Fruit fly (Drosophila melanogaster) S2 (cell line): ENCODE data around the gene tai.

Experiments used
- CG8478 ChIP-seq: fragments of >200 bp; optimal IDR thresholded peaks from 2 replicates; lab custom pipeline; 2018
- CTCF ChIP-seq, 2 experiments: fragments of >200 bp; optimal IDR thresholded peaks; 2 replicates each; lab custom pipeline; 2018

The tai gene

DNA sequence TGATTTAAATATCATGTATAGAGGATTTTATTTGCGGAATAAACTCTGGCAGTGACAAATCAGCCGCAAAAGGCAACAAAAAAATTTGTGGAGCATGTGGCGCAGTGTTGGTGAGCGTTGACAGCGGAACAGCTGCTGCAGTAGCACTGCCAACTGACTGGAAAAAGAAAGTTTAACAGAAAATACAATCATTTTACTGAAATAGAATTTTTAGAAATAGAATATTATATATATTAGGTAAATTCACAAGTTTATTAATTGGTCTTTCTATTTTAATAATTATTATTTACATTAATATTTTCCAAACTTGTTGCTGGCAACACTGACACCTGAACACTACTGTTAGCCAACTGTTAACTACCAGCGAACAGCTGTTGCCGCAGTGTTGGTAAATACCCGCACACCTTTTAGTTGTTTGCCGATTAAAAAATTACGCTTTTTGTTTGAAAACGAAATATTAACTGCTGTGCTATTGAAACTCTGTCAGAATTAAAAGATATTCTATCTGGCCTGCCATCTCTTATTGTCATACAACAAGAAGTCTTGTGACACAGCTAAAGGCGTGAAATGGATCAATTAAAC lies at the start of gene tai, which contains the start of gene CG9586:
tai (plus strand) TSS at position 380 of the 582 bp plus-strand sequence.
CG9586 (minus strand) TSS at position 116 of the 582 bp plus-strand sequence.
- TF ChIP-seq CG8478 (lab: Kevin White, UChicago) (no peak), CTCF (optimal IDR thresholded peaks at IDR 0.05; lab: Kevin White, UChicago) (no peak)

DNA sequence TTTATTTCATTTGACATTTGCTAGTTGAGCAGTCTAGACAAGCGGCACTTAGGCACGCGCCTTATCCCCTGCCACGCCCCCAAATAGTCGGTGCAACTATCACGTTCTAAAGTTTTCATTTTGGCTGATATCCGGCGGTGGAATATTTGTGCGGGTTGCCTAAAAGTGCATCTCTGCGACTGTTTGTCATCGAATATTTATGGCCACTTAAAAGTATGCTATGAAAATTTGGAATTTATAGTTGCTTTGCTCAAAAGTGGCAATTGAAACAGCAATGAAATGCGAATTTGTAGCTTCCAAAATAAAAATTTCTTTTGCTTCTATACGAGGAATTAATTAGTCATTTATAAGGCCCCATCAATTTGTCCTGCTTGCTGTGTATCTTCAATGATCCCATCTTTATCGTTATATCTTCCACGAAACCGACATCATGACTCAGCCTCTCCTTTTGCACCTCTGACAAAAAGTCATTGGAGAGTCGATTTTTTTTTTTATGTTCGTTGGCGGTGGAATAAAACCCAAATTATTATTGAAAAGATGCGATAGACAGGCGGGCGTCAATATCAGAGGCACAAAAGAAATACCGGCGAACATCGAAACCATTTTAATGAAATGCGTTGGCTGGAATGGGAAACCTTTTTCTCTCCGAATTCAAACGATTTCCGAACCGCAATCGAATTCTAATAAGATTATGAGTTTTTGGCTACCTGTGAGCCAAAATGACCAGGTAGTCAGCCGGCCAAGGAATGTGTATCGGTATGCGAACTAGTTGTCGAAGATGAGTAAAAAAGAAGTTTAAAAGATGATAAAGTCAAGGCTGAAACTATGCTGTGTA lies 45.9 kb upstream of the tai start:
- no peak for TF ChIP-seq CG8478 (lab: Kevin White, UChicago)
- no peak for TF ChIP-seq CTCF (optimal IDR thresholded peaks at IDR 0.05; lab: Kevin White, UChicago)

DNA sequence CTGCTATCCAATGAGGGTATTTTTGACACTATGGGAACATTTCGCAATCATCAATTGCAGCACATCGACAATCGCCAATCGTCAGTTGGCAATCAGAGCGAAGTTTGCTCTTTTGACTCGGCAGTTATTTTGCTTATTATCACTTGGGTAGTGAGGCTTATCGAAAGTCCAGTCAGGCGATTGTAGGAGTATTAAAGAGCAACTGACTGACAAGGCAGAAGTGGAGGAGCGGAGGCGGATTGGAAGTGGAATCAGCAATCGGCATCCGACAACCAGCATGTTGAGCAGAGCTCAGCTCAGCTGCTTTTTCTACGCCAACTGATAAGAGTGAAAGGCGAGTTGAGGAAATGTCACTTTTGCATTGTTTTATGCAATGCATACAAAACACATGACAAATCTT lies 44.2 kb upstream of the tai start:
- TF ChIP-seq CG8478 (lab: Kevin White, UChicago) = no peak
- no peak for TF ChIP-seq CTCF (optimal IDR thresholded peaks at IDR 0.05; lab: Kevin White, UChicago)

DNA sequence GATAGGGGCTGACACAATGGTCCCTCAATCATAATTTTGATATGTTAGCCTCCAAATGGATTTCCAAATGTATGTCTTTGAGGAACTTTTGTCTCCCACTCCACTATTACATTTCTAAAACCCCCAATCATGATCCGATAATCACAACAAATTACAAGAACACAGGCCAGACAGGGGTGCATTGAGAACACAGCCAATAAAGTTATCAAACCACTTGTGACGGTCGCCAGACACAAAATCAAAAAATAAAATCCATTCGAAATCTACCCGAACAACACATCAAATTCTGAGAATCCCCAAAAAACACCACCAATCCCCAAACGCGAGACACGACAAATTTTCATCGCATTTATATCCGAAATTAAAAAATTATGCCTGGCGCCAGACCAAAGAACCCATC lies 42.9 kb upstream of the tai start:
- TF ChIP-seq CTCF (optimal IDR thresholded peaks at IDR 0.05; lab: Kevin White, UChicago) (no peak), CG8478 (lab: Kevin White, UChicago) (no peak)

DNA sequence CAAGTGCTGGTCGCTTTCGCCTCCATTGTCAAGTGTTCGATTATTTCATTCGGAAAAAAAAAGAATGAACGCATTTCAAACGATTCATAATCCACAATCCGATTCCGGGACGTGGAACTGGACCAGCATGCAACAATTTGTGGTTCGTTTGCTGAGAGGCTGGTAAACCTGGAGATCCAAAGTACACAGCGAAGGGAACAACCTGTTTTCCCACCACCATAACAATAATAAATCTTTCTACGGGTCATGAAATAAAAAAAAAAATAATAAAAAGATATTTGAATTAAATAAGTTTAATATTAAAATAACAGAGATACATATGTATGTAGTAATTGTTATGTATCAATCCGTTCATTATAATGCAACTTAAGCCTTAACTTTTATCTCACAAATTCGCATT lies 42.1 kb upstream of the tai start:
- TF ChIP-seq CG8478 (lab: Kevin White, UChicago) = no peak
- no peak for TF ChIP-seq CTCF (optimal IDR thresholded peaks at IDR 0.05; lab: Kevin White, UChicago)

DNA sequence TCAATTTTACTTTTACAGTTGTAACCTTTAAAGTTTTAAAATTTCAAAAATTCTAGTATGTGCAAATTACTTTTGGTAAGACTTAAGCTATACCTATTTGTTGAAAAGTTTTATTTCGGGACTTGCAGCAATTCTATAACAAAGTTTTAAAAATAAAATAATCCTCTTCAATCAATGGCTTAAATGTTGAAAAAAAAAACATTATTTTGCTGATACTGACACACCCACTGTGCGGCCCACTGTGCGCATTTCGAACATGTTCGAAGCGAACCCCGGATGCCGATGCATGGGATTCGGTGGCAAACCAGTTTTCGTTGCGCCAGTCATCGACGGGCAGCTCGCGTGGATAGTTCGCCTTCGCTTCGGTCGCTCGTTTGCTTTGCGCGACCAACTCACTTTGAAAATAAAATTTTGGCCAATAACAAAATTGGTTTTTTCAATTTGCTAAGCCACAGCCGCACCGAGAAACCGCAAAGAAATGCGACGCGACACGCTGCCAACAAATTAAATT lies 41.1 kb upstream of the tai start, which contains the start of gene CG32982:
CG32982 (plus strand) TSS at position 320 of the 511 bp plus-strand sequence.
- TF ChIP-seq CTCF (optimal IDR thresholded peaks at IDR 0.05; lab: Kevin White, UChicago) = no peak
- TF ChIP-seq CG8478 (lab: Kevin White, UChicago) = no peak

DNA sequence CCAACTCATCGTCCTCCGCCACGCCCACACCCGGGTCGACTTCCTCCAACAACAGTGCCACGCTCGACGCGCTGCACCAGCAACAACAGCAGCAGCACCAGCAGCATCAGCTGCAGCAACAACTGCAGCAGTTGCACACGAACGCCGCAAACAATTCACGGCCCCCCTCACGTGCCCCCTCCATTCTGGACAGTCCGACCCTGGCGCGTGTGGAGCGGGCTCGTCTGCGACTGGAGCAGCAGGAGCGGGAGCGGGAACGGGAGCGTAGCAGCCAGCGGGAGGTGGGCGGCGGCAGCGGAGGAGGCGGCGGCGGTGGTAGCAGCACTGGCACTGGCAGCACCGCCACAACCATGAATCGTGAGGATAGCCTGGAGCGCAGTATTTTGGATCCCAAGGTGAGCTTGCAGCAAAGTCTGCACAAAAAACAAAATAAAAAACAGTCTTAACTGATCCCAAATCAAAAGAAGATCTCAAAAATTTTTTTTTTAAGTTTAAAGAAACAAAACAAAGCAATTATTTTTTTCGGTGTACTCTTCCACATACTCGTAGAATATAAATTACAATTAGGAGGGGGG lies 39.4 kb upstream of the tai start:
- TF ChIP-seq CTCF (optimal IDR thresholded peaks at IDR 0.05; lab: Kevin White, UChicago) (no peak), CG8478 (lab: Kevin White, UChicago) (no peak)

DNA sequence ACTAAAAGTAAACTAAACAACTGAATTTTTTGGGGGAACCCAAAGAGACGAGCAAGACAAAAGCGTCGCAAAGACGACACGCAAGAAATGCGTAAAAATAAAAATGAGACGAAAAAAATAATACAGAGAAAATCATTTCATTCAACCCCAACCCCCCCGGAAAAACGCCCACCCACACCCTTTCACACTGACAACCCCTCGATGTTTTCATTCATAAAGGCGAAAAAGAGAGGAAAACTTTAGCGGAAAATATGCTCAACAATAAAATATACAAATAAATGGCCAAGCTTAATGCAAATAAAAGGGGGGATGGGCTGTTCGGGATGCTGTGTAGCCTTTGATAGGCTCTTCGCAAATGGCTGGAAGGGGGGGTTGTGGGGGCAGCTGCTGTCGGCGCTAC lies 35.6 kb upstream of the tai start:
- no peak for TF ChIP-seq CTCF (optimal IDR thresholded peaks at IDR 0.05; lab: Kevin White, UChicago)
- TF ChIP-seq CG8478 (lab: Kevin White, UChicago) = no peak

DNA sequence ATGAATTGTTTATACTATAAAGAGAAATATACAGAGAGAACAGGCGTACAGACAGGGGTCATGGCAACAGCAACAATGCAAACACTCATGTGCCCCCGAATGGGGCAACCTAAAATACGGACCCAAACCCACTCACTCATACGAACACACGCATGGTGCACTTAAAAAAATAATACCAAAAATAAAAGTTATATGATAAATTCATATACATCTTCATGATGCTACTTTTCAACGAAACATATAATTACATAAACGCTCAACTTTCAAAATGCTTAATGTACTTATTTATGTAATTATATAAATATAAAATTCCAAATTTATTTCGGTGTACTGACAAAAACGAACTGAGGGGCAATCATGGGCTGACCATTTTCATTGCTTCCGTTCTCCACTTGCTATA lies 33.4 kb upstream of the tai start:
- TF ChIP-seq CG8478 (lab: Kevin White, UChicago) = no peak
- TF ChIP-seq CTCF (optimal IDR thresholded peaks at IDR 0.05; lab: Kevin White, UChicago) = no peak

DNA sequence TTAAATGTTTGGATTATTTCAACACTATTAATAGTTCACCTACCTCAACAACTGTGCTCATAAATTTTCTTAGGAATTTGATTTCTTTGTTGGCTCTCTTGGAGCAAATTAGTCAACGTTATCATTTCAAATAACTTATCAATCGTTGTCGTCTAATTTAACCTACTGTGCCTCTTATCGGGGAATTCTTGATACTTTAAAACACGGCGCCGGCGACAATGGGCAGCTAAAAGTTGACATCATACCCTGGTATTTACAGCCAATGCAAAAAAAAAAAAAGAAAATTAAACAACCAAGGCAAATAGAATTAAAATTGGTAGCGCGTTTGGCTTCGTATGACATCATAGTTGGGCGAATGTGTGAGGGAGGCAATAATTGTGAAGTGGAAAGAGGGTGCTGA lies 32.4 kb upstream of the tai start:
- TF ChIP-seq CG8478 (lab: Kevin White, UChicago) (no peak), CTCF (optimal IDR thresholded peaks at IDR 0.05; lab: Kevin White, UChicago) (no peak)

DNA sequence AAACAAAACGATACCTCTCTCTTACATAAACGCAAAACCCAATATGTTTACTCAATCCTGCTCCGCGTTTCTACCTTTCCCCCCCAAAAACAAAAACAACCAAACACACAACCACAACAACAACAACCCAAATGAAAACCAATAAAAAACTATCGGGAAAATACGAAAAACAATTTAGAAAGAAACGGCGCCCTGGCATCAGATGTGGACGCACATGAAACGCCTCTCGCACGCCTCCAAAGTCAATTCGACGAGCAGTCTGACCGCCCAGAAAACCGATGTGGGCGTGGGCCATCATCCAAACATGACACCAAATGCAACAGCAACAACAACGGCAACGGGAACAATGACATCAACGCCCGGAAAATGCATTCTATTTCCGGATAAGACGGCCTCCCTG lies 31.6 kb upstream of the tai start:
- TF ChIP-seq CTCF (optimal IDR thresholded peaks at IDR 0.05; lab: Kevin White, UChicago) (no peak), CG8478 (lab: Kevin White, UChicago) (no peak)

DNA sequence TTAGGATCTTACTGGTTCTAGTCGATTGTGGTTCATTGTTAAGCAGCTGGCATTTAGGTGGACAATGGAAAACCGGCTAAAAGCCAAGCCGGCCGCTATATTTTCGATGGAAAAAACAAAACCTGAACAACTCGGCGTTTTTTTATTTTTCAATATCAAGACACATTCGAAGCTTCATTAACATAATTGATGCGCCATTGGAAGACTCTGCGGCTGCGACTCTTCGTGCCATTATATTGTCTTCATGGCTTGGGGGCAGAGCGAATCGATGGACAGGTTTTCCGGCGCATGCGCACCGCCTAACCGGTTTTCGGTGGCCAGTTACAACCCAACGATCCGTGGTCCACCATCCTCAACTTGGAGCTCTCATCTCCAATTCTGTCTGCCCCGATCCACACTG lies 29.9 kb upstream of the tai start:
- TF ChIP-seq CG8478 (lab: Kevin White, UChicago) (no peak), CTCF (optimal IDR thresholded peaks at IDR 0.05; lab: Kevin White, UChicago) (no peak)

DNA sequence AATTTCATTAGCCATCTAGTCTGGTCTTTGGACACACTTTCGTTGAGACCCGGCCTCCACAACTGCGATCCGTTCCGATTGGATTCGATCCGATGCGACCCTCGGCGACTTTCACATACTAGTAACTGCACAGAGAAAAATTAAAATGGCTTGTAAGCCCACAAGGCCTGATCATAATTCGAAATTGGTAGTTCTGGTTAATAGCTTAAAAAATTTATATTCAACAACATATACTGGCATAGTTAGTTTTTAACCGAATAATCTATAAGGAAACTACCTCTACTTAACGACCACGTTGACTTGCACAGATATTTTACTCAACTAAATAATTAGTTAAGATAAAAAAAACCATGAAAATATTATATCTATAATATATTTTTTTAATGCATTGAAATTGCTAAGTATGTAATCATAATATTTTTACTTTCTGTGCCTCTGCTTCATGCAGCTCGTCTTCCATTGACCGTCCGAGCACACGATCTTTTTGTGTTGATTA lies 25.6 kb upstream of the tai start:
- TF ChIP-seq CTCF (optimal IDR thresholded peaks at IDR 0.05; lab: Kevin White, UChicago) (no peak), CG8478 (lab: Kevin White, UChicago) (no peak)

DNA sequence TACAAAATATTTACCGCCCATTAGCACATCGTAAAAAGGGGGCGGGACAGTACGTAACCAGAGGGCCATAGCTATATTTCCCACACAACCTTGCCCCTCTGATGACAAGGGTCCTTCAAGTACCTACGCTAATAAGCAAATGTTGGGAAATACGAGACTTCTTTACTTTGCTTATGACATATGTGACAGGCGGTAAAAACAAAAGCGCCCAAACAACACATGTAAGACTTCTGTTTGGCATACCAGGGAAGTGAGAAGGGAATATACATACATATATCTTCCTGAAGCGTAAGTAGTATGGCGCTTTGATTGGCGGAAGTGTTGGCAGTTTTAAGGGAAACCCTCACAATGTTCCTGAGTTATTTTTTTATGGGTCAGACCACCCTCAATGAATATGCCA lies 20.8 kb upstream of the tai start:
- TF ChIP-seq CG8478 (lab: Kevin White, UChicago) = no peak
